Fruit fly (Drosophila melanogaster): ENCODE data around the gene CASK.

CASK gene

dm6 chr3R:21837069-21837977 is 14.8 kb upstream of the CASK start:
- TF ChIP-seq OdsH (GFP tag; optimal IDR thresholded peaks at IDR 0.05) (no peak), sv (GFP tag; optimal IDR thresholded peaks at IDR 0.05) (no peak), foxo (GFP tag; optimal IDR thresholded peaks at IDR 0.05) (peak in 1 of 2 experiments; percentile 1), jim (GFP tag; optimal IDR thresholded peaks at IDR 0.05) (peak; percentile 48), Hr83 (GFP tag; optimal IDR thresholded peaks at IDR 0.05; ENCODE audit: poor library complexity, severe bottlenecking) (no peak), woc (GFP tag; optimal IDR thresholded peaks at IDR 0.05) (peak; percentile 20), Dfd (GFP tag; optimal IDR thresholded peaks at IDR 0.05) (peak; percentile 93), CG32264 (GFP tag; optimal IDR thresholded peaks at IDR 0.05) (peak; percentile 49), dsf (GFP tag; optimal IDR thresholded peaks at IDR 0.05; ENCODE audit: borderline replicate concordance) (no peak), Myc (optimal IDR thresholded peaks at IDR 0.05) (no peak), Rel (GFP tag; optimal IDR thresholded peaks at IDR 0.05) (peak; percentile 12), Rel (tag; optimal IDR thresholded peaks at IDR 0.05) (peak; percentile 20), Vsx2 (GFP tag; optimal IDR thresholded peaks at IDR 0.05; ENCODE audit: partially characterized antibody) (no peak), psq (GFP tag; optimal IDR thresholded peaks at IDR 0.05) (peak; percentile 56), sage (GFP tag; optimal IDR thresholded peaks at IDR 0.05) (peak; percentile 7), fru (GFP tag; optimal IDR thresholded peaks at IDR 0.05) (peak; percentile 77), dmrt93B (GFP tag; optimal IDR thresholded peaks at IDR 0.05) (peak; percentile 31), pan (optimal IDR thresholded peaks at IDR 0.05) (no peak), h (GFP tag; optimal IDR thresholded peaks at IDR 0.05) (no peak), Dif (GFP tag; optimal IDR thresholded peaks at IDR 0.05; ENCODE audit: partially characterized antibody) (no peak)

- TF ChIP-seq Mio (GFP tag; optimal IDR thresholded peaks at IDR 0.05) (no peak), Rel (GFP tag; optimal IDR thresholded peaks at IDR 0.05) (no peak), Rel (tag; optimal IDR thresholded peaks at IDR 0.05) (peak; percentile 50), Vsx2 (GFP tag; optimal IDR thresholded peaks at IDR 0.05; ENCODE audit: partially characterized antibody) (no peak), usp (GFP tag; optimal IDR thresholded peaks at IDR 0.05) (no peak), dmrt93B (GFP tag; optimal IDR thresholded peaks at IDR 0.05) (no peak), br (GFP tag; optimal IDR thresholded peaks at IDR 0.05) (no peak), Myc (optimal IDR thresholded peaks at IDR 0.05) (no peak), fru (GFP tag; optimal IDR thresholded peaks at IDR 0.05) (no peak)
Observed at dm6 chr3R:21836614-21837013, 14.1 kb upstream of the CASK start.

dm6 chr3R:21836201-21836504 is 13.7 kb upstream of the CASK start:
- no peak for TF ChIP-seq Rel (GFP tag; optimal IDR thresholded peaks at IDR 0.05)
- TF ChIP-seq Rel (tag; optimal IDR thresholded peaks at IDR 0.05): no peak
- TF ChIP-seq GATAd (GFP tag; optimal IDR thresholded peaks at IDR 0.05): no peak
- no peak for TF ChIP-seq usp (GFP tag; optimal IDR thresholded peaks at IDR 0.05)
- no peak for TF ChIP-seq CG9705 (GFP tag; optimal IDR thresholded peaks at IDR 0.05)
- TF ChIP-seq Dif (GFP tag; optimal IDR thresholded peaks at IDR 0.05; ENCODE audit: partially characterized antibody): no peak
- TF ChIP-seq HLH106 (tag; optimal IDR thresholded peaks at IDR 0.05): no peak
- TF ChIP-seq Jra (GFP tag; optimal IDR thresholded peaks at IDR 0.05): no peak
- no peak for TF ChIP-seq Myc (optimal IDR thresholded peaks at IDR 0.05)
- TF ChIP-seq Hnf4 (GFP tag; optimal IDR thresholded peaks at IDR 0.05): no peak
- no peak for TF ChIP-seq Dfd (GFP tag; optimal IDR thresholded peaks at IDR 0.05)
- TF ChIP-seq lola (GFP tag; optimal IDR thresholded peaks at IDR 0.05): no peak
- no peak for TF ChIP-seq br (GFP tag; optimal IDR thresholded peaks at IDR 0.05)
- TF ChIP-seq foxo (GFP tag; optimal IDR thresholded peaks at IDR 0.05): peak in 1 of 2 experiments; percentile 20
- peak; percentile 19 for TF ChIP-seq fru (GFP tag; optimal IDR thresholded peaks at IDR 0.05)
- no peak for TF ChIP-seq pan (optimal IDR thresholded peaks at IDR 0.05)
- no peak for TF ChIP-seq Vsx2 (GFP tag; optimal IDR thresholded peaks at IDR 0.05; ENCODE audit: partially characterized antibody)
- no peak for TF ChIP-seq dl (GFP tag; optimal IDR thresholded peaks at IDR 0.05; ENCODE audit: insufficient read depth in 1 of 2, partially characterized antibody in 2 of 2)
- TF ChIP-seq dsf (GFP tag; optimal IDR thresholded peaks at IDR 0.05; ENCODE audit: borderline replicate concordance): no peak
- TF ChIP-seq ey (GFP tag; optimal IDR thresholded peaks at IDR 0.05): peak; percentile 26
- TF ChIP-seq brk (GFP tag; optimal IDR thresholded peaks at IDR 0.05): no peak
- peak; percentile 17 for TF ChIP-seq woc (GFP tag; optimal IDR thresholded peaks at IDR 0.05)
- TF ChIP-seq tai (GFP tag; optimal IDR thresholded peaks at IDR 0.05): peak; percentile 21
- TF ChIP-seq jim (GFP tag; optimal IDR thresholded peaks at IDR 0.05): no peak
- TF ChIP-seq sage (GFP tag; optimal IDR thresholded peaks at IDR 0.05): no peak

Data from whole organism, wandering third instar larva.